Fruit fly (Drosophila melanogaster): Measurements from ENCODE around the gene CG4995.

Gene CG4995

DNA sequence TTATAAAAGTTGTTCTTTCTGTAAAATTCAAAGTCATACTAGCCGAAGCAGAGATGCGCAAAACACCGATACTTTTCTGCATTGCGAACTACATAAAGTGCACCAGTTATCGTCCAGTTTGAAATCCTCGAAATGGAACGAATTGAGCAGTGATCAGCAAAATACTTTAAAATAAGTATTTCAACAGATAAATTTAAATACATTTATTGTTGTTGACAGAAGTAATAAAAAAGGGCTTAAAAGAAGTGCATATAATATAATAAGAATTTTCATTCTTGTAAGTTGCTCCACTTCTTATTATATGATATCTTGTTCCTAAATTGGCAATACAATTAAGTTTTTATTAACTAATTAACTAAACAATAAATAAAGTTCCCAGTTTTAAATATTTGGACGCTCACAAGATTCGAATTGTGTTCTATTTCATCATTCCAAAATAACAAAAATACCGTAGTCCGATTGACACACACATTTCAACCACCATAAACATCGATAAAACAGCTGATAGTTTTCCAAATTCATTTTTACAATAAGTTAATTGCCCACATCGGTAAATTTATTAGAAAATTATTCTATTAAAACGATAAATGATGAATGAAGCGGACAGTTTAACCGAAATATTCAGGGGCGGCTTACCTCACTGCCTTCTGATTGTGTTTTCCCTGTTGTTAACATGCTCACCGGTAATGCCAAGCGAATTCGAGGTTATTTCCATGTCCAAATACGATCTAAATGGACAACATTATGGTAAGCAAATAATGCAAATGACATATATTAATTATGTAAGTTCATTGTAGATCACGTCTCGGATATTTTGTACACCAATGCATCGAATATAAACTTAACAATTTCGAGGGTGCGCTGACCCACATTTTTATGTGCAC is 7.7 kb upstream of the CG4995 start, which contains the start of the genes Usp14 and CG4972 (continued):
- TF ChIP-seq CG6683 (GFP tag; optimal IDR thresholded peaks at IDR 0.05): no peak
- TF ChIP-seq Oli (tag; optimal IDR thresholded peaks at IDR 0.05): no peak
- no peak for TF ChIP-seq NfI (GFP tag; optimal IDR thresholded peaks at IDR 0.05)
- no peak for TF ChIP-seq Med (GFP tag)
- no peak for TF ChIP-seq disco-r (GFP tag; optimal IDR thresholded peaks at IDR 0.05)
- TF ChIP-seq Vsx1 (GFP tag; optimal IDR thresholded peaks at IDR 0.05): no peak
- peak; percentile 75 for TF ChIP-seq MESR4 (GFP tag; optimal IDR thresholded peaks at IDR 0.05)
- TF ChIP-seq CG8924 (tag; optimal IDR thresholded peaks at IDR 0.05): peak; percentile 40
- no peak for TF ChIP-seq CG16815 (GFP tag; optimal IDR thresholded peaks at IDR 0.05)
- TF ChIP-seq CG2889 (GFP tag; IDR thresholded peaks at IDR 0.05): no peak
- no peak for TF ChIP-seq maf-S (GFP tag; optimal IDR thresholded peaks at IDR 0.05)
- TF ChIP-seq da (GFP tag; optimal IDR thresholded peaks at IDR 0.05): no peak
- no peak; the same call in 2 of the 3 replicates for TF ChIP-seq jigr1 (GFP tag; IDR thresholded peaks at IDR 0.05)
- no peak for TF ChIP-seq CG6254 (GFP tag; optimal IDR thresholded peaks at IDR 0.05)
- peak; percentile 55 for TF ChIP-seq CoRest (tag; optimal IDR thresholded peaks at IDR 0.05)
- TF ChIP-seq crc (GFP tag; optimal IDR thresholded peaks at IDR 0.05): no peak
- no peak for TF ChIP-seq CG6813 (GFP tag; optimal IDR thresholded peaks at IDR 0.05)
- peak; percentile 11 for TF ChIP-seq CG15601 (tag; optimal IDR thresholded peaks at IDR 0.05)
- TF ChIP-seq CG10267 (tag; optimal IDR thresholded peaks at IDR 0.05): peak; percentile 16
- peak; percentile 86 for TF ChIP-seq CG17802 (tag; optimal IDR thresholded peaks at IDR 0.05)
- no peak for TF ChIP-seq bab2 (GFP tag; optimal IDR thresholded peaks at IDR 0.05)
- TF ChIP-seq fd102C (GFP tag; optimal IDR thresholded peaks at IDR 0.05): no peak
- TF ChIP-seq CG17361 (GFP tag; IDR thresholded peaks at IDR 0.05): peak; percentile 77; the same call in 2 of the 3 replicates
- no peak for TF ChIP-seq CG2678 (tag; optimal IDR thresholded peaks at IDR 0.05)
- peak; percentile 9 for TF ChIP-seq Sox100B (GFP tag; optimal IDR thresholded peaks at IDR 0.05)
- TF ChIP-seq sima (GFP tag; optimal IDR thresholded peaks at IDR 0.05): no peak
- TF ChIP-seq ssp (GFP tag; IDR thresholded peaks at IDR 0.05): peak; percentile 83
- TF ChIP-seq Max (GFP tag; optimal IDR thresholded peaks at IDR 0.05): peak; percentile 24
- no peak for TF ChIP-seq fru (optimal IDR thresholded peaks at IDR 0.05)
- TF ChIP-seq dan (GFP tag; IDR thresholded peaks at IDR 0.05): no peak
- peak; percentile 79 for TF ChIP-seq Sry-δ (GFP tag; optimal IDR thresholded peaks at IDR 0.05)
- TF ChIP-seq lola (GFP tag; optimal IDR thresholded peaks at IDR 0.05): peak in 1 of 3 experiments; percentile 2
- 0 out of 3 replicates have a peak, but pooled peaks have one; percentile 6 for TF ChIP-seq CG7963 (GFP tag; IDR thresholded peaks at IDR 0.05; ENCODE audit: partially characterized antibody)
- no peak for TF ChIP-seq ham (GFP tag; IDR thresholded peaks at IDR 0.05)
- no peak for TF ChIP-seq Atf-2 (GFP tag; optimal IDR thresholded peaks at IDR 0.05)
- TF ChIP-seq Xbp1 (GFP tag; optimal IDR thresholded peaks at IDR 0.05): peak; percentile 6
- no peak for TF ChIP-seq zfh1 (GFP tag; IDR thresholded peaks at IDR 0.05)
- no peak for TF ChIP-seq kni (GFP tag; optimal IDR thresholded peaks at IDR 0.05)
- peak; percentile 80 for TF ChIP-seq BEAF-32 (GFP tag; optimal IDR thresholded peaks at IDR 0.05)
- TF ChIP-seq ewg (GFP tag; optimal IDR thresholded peaks at IDR 0.05): peak; percentile 13
- TF ChIP-seq CG18764 (GFP tag; optimal IDR thresholded peaks at IDR 0.05): no peak
- peak in 1 of 2 experiments; percentile 3 for TF ChIP-seq tll (GFP tag; optimal IDR thresholded peaks at IDR 0.05)
- TF ChIP-seq CG13123 (GFP tag; optimal IDR thresholded peaks at IDR 0.05): no peak
- no peak for TF ChIP-seq bcd (GFP tag; optimal IDR thresholded peaks at IDR 0.05)
- no peak for TF ChIP-seq CG15073 (GFP tag; optimal IDR thresholded peaks at IDR 0.05)
- TF ChIP-seq CG12391 (tag; optimal IDR thresholded peaks at IDR 0.05): peak; percentile 38
- no peak for TF ChIP-seq br (optimal IDR thresholded peaks at IDR 0.05)
- no peak for TF ChIP-seq Mrtf (GFP tag; IDR thresholded peaks at IDR 0.05)
